Worm (Caenorhabditis elegans) whole organism, L3 larva: ENCODE results near the gene T24E12.6.

ENCODE experiments used
- ceh-28 ChIP-seq: fragments of 150-350 bp; optimal IDR thresholded peaks from 2 replicates; lab custom pipeline; 2014; ENCODE audit warnings: missing biosample characterization, missing genetic modification reagents, missing genetic modification characterization
- elt-1 ChIP-seq: fragments of 150-350 bp; optimal IDR thresholded peaks from 2 replicates; lab custom pipeline; 2014; ENCODE audit warnings: missing biosample characterization, missing genetic modification characterization
- elt-2 ChIP-seq: sonication (generic microtip); optimal IDR thresholded peaks from 2 replicates; lab custom pipeline; 2016; ENCODE audit warnings: missing genetic modification reagents, mild to moderate bottlenecking, missing genetic modification characterization, missing compliant biosample characterization
- elt-3 ChIP-seq, 3 experiments: fragments of 150-350 bp in 1 of 3; sonication (generic microtip) in 2 of 3; optimal IDR thresholded peaks; 2 replicates in 2 of 3; 4 replicates in 1 of 3; lab custom pipeline; 2014 to 2017; ENCODE audit warnings: missing biosample characterization in 3 of 3, missing genetic modification characterization in 3 of 3
- mml-1 ChIP-seq: fragments of 150-350 bp; sonication (generic microtip); optimal IDR thresholded peaks from 3 replicates; lab custom pipeline; 2014; ENCODE audit warnings: missing biosample characterization, missing genetic modification characterization
- nhr-25 ChIP-seq: sonication (generic microtip); optimal IDR thresholded peaks from 2 replicates; lab custom pipeline; 2017; ENCODE audit warnings: missing biosample characterization, missing genetic modification characterization
- nhr-76 ChIP-seq: fragments of 150-350 bp; sonication (generic microtip); optimal IDR thresholded peaks from 5 replicates; lab custom pipeline; 2014; ENCODE audit warnings: missing biosample characterization, missing genetic modification characterization
- pha-4 ChIP-seq: fragments of 150-350 bp; optimal IDR thresholded peaks from 2 replicates; lab custom pipeline; 2014; ENCODE audit warnings: missing biosample characterization, missing genetic modification reagents, missing genetic modification characterization

DNA sequence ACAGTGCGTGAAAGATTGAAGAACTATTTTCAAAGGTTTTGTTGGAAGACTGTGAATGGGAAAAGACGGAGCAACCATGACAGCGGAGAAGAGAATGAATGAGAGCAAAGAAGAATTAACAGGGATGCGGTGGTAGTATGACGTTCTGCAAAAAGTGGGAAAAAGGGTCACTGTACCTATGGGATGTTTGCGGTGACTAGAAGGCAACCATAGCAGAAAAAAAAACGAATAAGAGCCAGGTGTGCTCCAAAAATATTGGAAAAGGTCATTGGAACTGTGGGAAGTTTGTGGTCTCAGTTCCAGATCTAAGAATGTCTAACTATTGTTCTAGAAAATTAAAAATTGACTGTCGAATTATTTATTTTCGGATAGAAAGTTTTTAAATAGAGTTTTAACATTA lies 12.8 kb downstream of the T24E12.6 start, which contains the start of gene fbxb-90:
- TF ChIP-seq nhr-25 (tag; lab: Kevin White, UChicago) (no peak), elt-2 (tag; lab: Kevin White, UChicago) (no peak), pha-4 (no peak), elt-1 (tag; lab: Kevin White, UChicago) (no peak), nhr-76 (tag; lab: Kevin White, UChicago) (no peak), mml-1 (no peak), ceh-28 (no peak), elt-3 (tag; optimal IDR thresholded peaks at IDR 0.05; lab: Kevin White, UChicago) (no peak)
